Fruit fly (Drosophila melanogaster): Measurements from ENCODE around the gene Sfp36F.

The Sfp36F gene

dm6 chr2L:18328737-18329136 lies 36.4 kb downstream of the Sfp36F start (continued):
- TF ChIP-seq MBD-R2 (GFP tag; IDR thresholded peaks at IDR 0.05) (peak; percentile 23; the same call in 1 of the 2 replicates), dati (GFP tag; IDR thresholded peaks at IDR 0.05) (0 out of 2 replicates have a peak, but pooled peaks have one; percentile 12), row (GFP tag; IDR thresholded peaks at IDR 0.05) (peak; percentile 58; the same call in 2 of the 3 replicates), chif (GFP tag; optimal IDR thresholded peaks at IDR 0.05) (peak; percentile 18 to 33), Fer1 (GFP tag; optimal IDR thresholded peaks at IDR 0.05) (peak; percentile 8), ranshi (GFP tag; IDR thresholded peaks at IDR 0.05) (0 out of 2 replicates have a peak, but pooled peaks have one; percentile 53), Chrac-16 (GFP tag; optimal IDR thresholded peaks at IDR 0.05) (peak; percentile 25), CG4404 (GFP tag; IDR thresholded peaks at IDR 0.05) (peak; percentile 44), Myb (GFP tag; optimal IDR thresholded peaks at IDR 0.05) (peak; percentile 6), ab (GFP tag; optimal IDR thresholded peaks at IDR 0.05) (peak; percentile 8), cwo (GFP tag; optimal IDR thresholded peaks at IDR 0.05) (peak; percentile 19), CG11398 (GFP tag; optimal IDR thresholded peaks at IDR 0.05) (peak; percentile 4), CG12219 (GFP tag; optimal IDR thresholded peaks at IDR 0.05) (peak; percentile 38), eve (GFP tag; optimal IDR thresholded peaks at IDR 0.05) (peak in 1 of 2 experiments; percentile 30), CG17328 (GFP tag; IDR thresholded peaks at IDR 0.05) (peak; percentile 62), dysf (GFP tag; IDR thresholded peaks at IDR 0.05) (peak; percentile 70), grau (tag; optimal IDR thresholded peaks at IDR 0.05) (peak; percentile 40), Ravus (GFP tag; IDR thresholded peaks at IDR 0.05) (no peak), Med (GFP tag) (peak; percentile 78), CG30403 (GFP tag; optimal IDR thresholded peaks at IDR 0.05) (peak; percentile 30), Drgx (GFP tag; IDR thresholded peaks at IDR 0.05) (peak; percentile 84), CG12155 (GFP tag; optimal IDR thresholded peaks at IDR 0.05) (peak; percentile 15), CG11093 (GFP tag; IDR thresholded peaks at IDR 0.05) (0 out of 3 replicates have a peak, but pooled peaks have one; percentile 41), Side (GFP tag; optimal IDR thresholded peaks at IDR 0.05) (peak; percentile 4), Xbp1 (GFP tag; optimal IDR thresholded peaks at IDR 0.05) (peak; percentile 0), CG14014 (GFP tag; IDR thresholded peaks at IDR 0.05) (0 out of 2 replicates have a peak, but pooled peaks have one; percentile 54), HHEX (GFP tag; optimal IDR thresholded peaks at IDR 0.05) (peak; percentile 6), CG17359 (tag; optimal IDR thresholded peaks at IDR 0.05) (peak; percentile 68), pzg (GFP tag; optimal IDR thresholded peaks at IDR 0.05) (no peak), Opbp (GFP tag; IDR thresholded peaks at IDR 0.05; ENCODE audit: partially characterized antibody) (no peak), zfh1 (GFP tag; IDR thresholded peaks at IDR 0.05) (peak; percentile 34; the same call in 1 of the 3 replicates), en (GFP tag; optimal IDR thresholded peaks at IDR 0.05) (peak; percentile 34), PHDP (tag; optimal IDR thresholded peaks at IDR 0.05) (peak; percentile 33), Vsx1 (GFP tag; optimal IDR thresholded peaks at IDR 0.05) (no peak), bab2 (GFP tag; optimal IDR thresholded peaks at IDR 0.05) (peak; percentile 36), CG8089 (GFP tag; optimal IDR thresholded peaks at IDR 0.05) (peak; percentile 27), corto (GFP tag; optimal IDR thresholded peaks at IDR 0.05) (no peak), CG2678 (tag; optimal IDR thresholded peaks at IDR 0.05) (peak; percentile 52), CG14441 (GFP tag; IDR thresholded peaks at IDR 0.05) (peak; percentile 70), ATbp (GFP tag; optimal IDR thresholded peaks at IDR 0.05) (peak; percentile 67), CG12299 (tag; optimal IDR thresholded peaks at IDR 0.05) (no peak), CG12942 (GFP tag; optimal IDR thresholded peaks at IDR 0.05) (peak; percentile 14), CG9609 (GFP tag; optimal IDR thresholded peaks at IDR 0.05) (peak; percentile 26), phol (tag; optimal IDR thresholded peaks at IDR 0.05) (peak; percentile 39), Dip3 (GFP tag; optimal IDR thresholded peaks at IDR 0.05) (peak; percentile 14), Rx (GFP tag; IDR thresholded peaks at IDR 0.05) (peak; percentile 50; the same call in 1 of the 2 replicates), Oli (tag; optimal IDR thresholded peaks at IDR 0.05) (peak; percentile 54), kah (GFP tag; optimal IDR thresholded peaks at IDR 0.05) (no peak), bsh (GFP tag; optimal IDR thresholded peaks at IDR 0.05) (peak in 1 of 2 experiments; percentile 65), knrl (GFP tag; IDR thresholded peaks at IDR 0.05; ENCODE audit: partially characterized antibody) (no peak), ara (GFP tag; IDR thresholded peaks at IDR 0.05) (no peak)
